Worm (Caenorhabditis elegans) whole organism, L1 larva: ENCODE measurements around the gene F09G8.7.

Source experiments
- C16A3.4 ChIP-seq: fragments of 150-350 bp; optimal IDR thresholded peaks from 2 replicates; lab custom pipeline; 2014; ENCODE audit warnings: missing biosample characterization, missing genetic modification characterization
- C34B4.2 ChIP-seq: sonication (generic microtip); optimal IDR thresholded peaks from 2 replicates; lab custom pipeline; 2017; ENCODE audit warnings: mild to moderate bottlenecking, missing genetic modification characterization, missing compliant biosample characterization
- aha-1 ChIP-seq: fragments of 150-350 bp; optimal IDR thresholded peaks from 2 replicates; lab custom pipeline; 2014; ENCODE audit warnings: missing biosample characterization, missing genetic modification characterization
- blmp-1 ChIP-seq: fragments of 150-350 bp; optimal IDR thresholded peaks from 2 replicates; lab custom pipeline; 2014; ENCODE audit warnings: missing biosample characterization, missing genetic modification characterization
- ceh-82 ChIP-seq, 3 experiments: fragments of 150-350 bp in 1 of 3; sonication (generic microtip) in 2 of 3; optimal IDR thresholded peaks; 2 replicates each; lab custom pipeline; 2014 to 2017; ENCODE audit warnings: missing biosample characterization in 3 of 3, missing genetic modification characterization in 3 of 3
- ceh-90 ChIP-seq: sonication (generic microtip); optimal IDR thresholded peaks from 2 replicates; lab custom pipeline; 2016; ENCODE audit warnings: missing genetic modification characterization, missing compliant biosample characterization
- ces-1 ChIP-seq: fragments of 150-350 bp; optimal IDR thresholded peaks from 2 replicates; lab custom pipeline; 2014; ENCODE audit warnings: missing biosample characterization, missing genetic modification reagents, missing genetic modification characterization
- dpl-1 ChIP-seq, 3 experiments: fragments of 150-350 bp in 2 of 3; sonication (generic microtip) in 1 of 3; optimal IDR thresholded peaks; 2 replicates each; lab custom pipeline; 2014 to 2017; ENCODE audit warnings: missing biosample characterization in 3 of 3, missing genetic modification characterization in 3 of 3, missing genetic modification reagents in 3 of 3
- efl-1 ChIP-seq, 4 experiments: fragments of 150-350 bp; optimal IDR thresholded peaks in 3 of 4; peaks in 1 of 4; 1 replicate in 1 of 4; 2 replicates in 3 of 4; lab custom pipeline; 2014; ENCODE audit warnings: missing biosample characterization in 2 of 4, missing genetic modification characterization in 2 of 4, missing genetic modification reagents in 2 of 4
- efl-3 ChIP-seq: fragments of 200-800 bp; sonication (Bioruptor generic); optimal IDR thresholded peaks from 2 replicates; lab custom pipeline; 2018; ENCODE audit warnings: mild to moderate bottlenecking, missing genetic modification characterization, missing compliant biosample characterization
- elt-3 ChIP-seq, 6 experiments: fragments of 150-350 bp in 1 of 6; sonication (generic microtip); optimal IDR thresholded peaks; 2 replicates each; lab custom pipeline; 2017 to 2018; ENCODE audit warnings: missing biosample characterization in 6 of 6, missing genetic modification characterization in 6 of 6, inconsistent platforms in 1 of 6
- ets-5 ChIP-seq: fragments of 200-800 bp; sonication (Bioruptor generic); IDR thresholded peaks from 2 replicates; pipeline ENCODE4 v1.3.6; 2022; ENCODE audit warnings: missing genetic modification characterization, missing compliant biosample characterization
- fkh-10 ChIP-seq: sonication (generic microtip); optimal IDR thresholded peaks from 2 replicates; lab custom pipeline; 2017; ENCODE audit warnings: missing biosample characterization, missing genetic modification reagents, missing genetic modification characterization
- fkh-4 ChIP-seq: sonication (generic microtip); optimal IDR thresholded peaks from 2 replicates; lab custom pipeline; 2016; ENCODE audit warnings: missing compliant biosample characterization, missing genetic modification characterization, borderline replicate concordance
- grh-1 ChIP-seq: fragments of 200-800 bp; sonication (Bioruptor generic); IDR thresholded peaks from 2 replicates; pipeline ENCODE4 v1.3.6; 2022; ENCODE audit warnings: missing genetic modification reagents, missing genetic modification characterization, missing compliant biosample characterization
- hlh-4 ChIP-seq: sonication (generic microtip); optimal IDR thresholded peaks from 2 replicates; lab custom pipeline; 2016; ENCODE audit warnings: mild to moderate bottlenecking, missing genetic modification characterization, missing compliant biosample characterization
- hpl-2 ChIP-seq: fragments of 150-350 bp; optimal IDR thresholded peaks from 2 replicates; lab custom pipeline; 2014; ENCODE audit warnings: missing biosample characterization, missing genetic modification reagents, missing genetic modification characterization
- irx-1 ChIP-seq: sonication (generic microtip); optimal IDR thresholded peaks from 2 replicates; lab custom pipeline; 2016; ENCODE audit warnings: missing genetic modification characterization, missing compliant biosample characterization
- lin-14 ChIP-seq: fragments of 200-800 bp; sonication (Bioruptor generic); optimal IDR thresholded peaks from 2 replicates; lab custom pipeline; 2018; ENCODE audit warnings: mild to moderate bottlenecking, missing genetic modification characterization, moderate library complexity, missing compliant biosample characterization
- lin-15B ChIP-seq: fragments of 150-350 bp; sonication (generic microtip); optimal IDR thresholded peaks from 3 replicates; lab custom pipeline; 2014; ENCODE audit warnings: missing biosample characterization, missing genetic modification characterization
- lin-35 ChIP-seq, 2 experiments: fragments of 150-350 bp; optimal IDR thresholded peaks; 2 replicates each; lab custom pipeline; 2014; ENCODE audit warnings: missing biosample characterization in 2 of 2, missing genetic modification characterization in 2 of 2, missing genetic modification reagents in 2 of 2
- lin-39 ChIP-seq: fragments of 150-350 bp; optimal IDR thresholded peaks from 2 replicates; lab custom pipeline; 2014; ENCODE audit warnings: missing biosample characterization, missing genetic modification reagents, missing genetic modification characterization
- lir-3 ChIP-seq: sonication (generic microtip); optimal IDR thresholded peaks from 2 replicates; lab custom pipeline; 2016; ENCODE audit warnings: mild to moderate bottlenecking, missing genetic modification characterization, moderate library complexity, missing compliant biosample characterization; ENCODE audit not compliant: poor library complexity
- lsy-2 ChIP-seq, 2 experiments: fragments of 150-350 bp; optimal IDR thresholded peaks; 2 replicates each; lab custom pipeline; 2014; ENCODE audit warnings: missing biosample characterization in 2 of 2, missing genetic modification characterization in 2 of 2
- mef-2 ChIP-seq: fragments of 150-350 bp; optimal IDR thresholded peaks from 2 replicates; lab custom pipeline; 2014; ENCODE audit warnings: missing biosample characterization, missing genetic modification characterization
- mep-1 ChIP-seq: fragments of 150-350 bp; optimal IDR thresholded peaks from 2 replicates; lab custom pipeline; 2014; ENCODE audit warnings: missing biosample characterization, missing genetic modification characterization
- nhr-12 ChIP-seq: sonication (generic microtip); optimal IDR thresholded peaks from 2 replicates; lab custom pipeline; 2017; ENCODE audit warnings: missing biosample characterization, missing genetic modification characterization
- nhr-237 ChIP-seq: fragments of 150-350 bp; optimal IDR thresholded peaks from 2 replicates; lab custom pipeline; 2014; ENCODE audit warnings: missing biosample characterization, missing genetic modification characterization
- nhr-28 ChIP-seq: fragments of 150-350 bp; optimal IDR thresholded peaks from 2 replicates; lab custom pipeline; 2014; ENCODE audit warnings: missing biosample characterization, missing genetic modification characterization
- nhr-85 ChIP-seq: sonication (generic microtip); peaks from one replicate; lab custom pipeline; 2016; ENCODE audit warnings: missing genetic modification characterization, inconsistent platforms, missing compliant biosample characterization
- pax-3 ChIP-seq: fragments of 200-800 bp; sonication (Bioruptor generic); optimal IDR thresholded peaks from 2 replicates; lab custom pipeline; 2018; ENCODE audit warnings: mild to moderate bottlenecking, missing genetic modification characterization, moderate library complexity, missing compliant biosample characterization
- pqm-1 ChIP-seq: sonication (generic microtip); optimal IDR thresholded peaks from 3 replicates; lab custom pipeline; 2017; ENCODE audit warnings: missing biosample characterization, missing genetic modification characterization
- rnt-1 ChIP-seq: sonication (generic microtip); optimal IDR thresholded peaks from 2 replicates; lab custom pipeline; 2016; ENCODE audit warnings: mild to moderate bottlenecking, missing genetic modification characterization, moderate library complexity, missing compliant biosample characterization
- skn-1 ChIP-seq: fragments of 150-350 bp; optimal IDR thresholded peaks from 2 replicates; lab custom pipeline; 2014; ENCODE audit warnings: missing biosample characterization, missing genetic modification characterization
- snpc-4 ChIP-seq: fragments of 150-350 bp; optimal IDR thresholded peaks from 2 replicates; lab custom pipeline; 2014; ENCODE audit warnings: missing biosample characterization, missing genetic modification characterization
- snu-23 ChIP-seq: sonication (generic microtip); optimal IDR thresholded peaks from 2 replicates; lab custom pipeline; 2016; ENCODE audit warnings: missing genetic modification characterization, missing compliant biosample characterization
- sox-4 ChIP-seq: sonication (generic microtip); optimal IDR thresholded peaks from 2 replicates; lab custom pipeline; 2016; ENCODE audit warnings: missing genetic modification characterization, missing compliant biosample characterization
- sptf-1 ChIP-seq: fragments of 150-350 bp; optimal IDR thresholded peaks from 2 replicates; lab custom pipeline; 2014; ENCODE audit warnings: missing biosample characterization, missing genetic modification characterization
- tbx-2 ChIP-seq: sonication (generic microtip); optimal IDR thresholded peaks from 2 replicates; lab custom pipeline; 2016; ENCODE audit warnings: missing genetic modification characterization, missing compliant biosample characterization
- tlp-1 ChIP-seq: fragments of 150-350 bp; optimal IDR thresholded peaks from 2 replicates; lab custom pipeline; 2014; ENCODE audit warnings: missing biosample characterization, missing genetic modification characterization
- unc-62 ChIP-seq: fragments of 150-350 bp; optimal IDR thresholded peaks from 2 replicates; lab custom pipeline; 2014; ENCODE audit warnings: missing biosample characterization, missing genetic modification reagents, missing genetic modification characterization
- vab-15 ChIP-seq: sonication (generic microtip); optimal IDR thresholded peaks from 2 replicates; lab custom pipeline; 2017; ENCODE audit warnings: missing genotype, mild to moderate bottlenecking, missing genetic modification characterization, missing compliant biosample characterization
- xbp-1 ChIP-seq: sonication (generic microtip); optimal IDR thresholded peaks from 2 replicates; lab custom pipeline; 2016; ENCODE audit warnings: missing genetic modification characterization, missing compliant biosample characterization
- zip-4 ChIP-seq: fragments of 200-800 bp; sonication (Bioruptor generic); optimal IDR thresholded peaks from 2 replicates; lab custom pipeline; 2018; ENCODE audit warnings: mild to moderate bottlenecking, missing genetic modification characterization, moderate library complexity, missing compliant biosample characterization
- ztf-11 ChIP-seq, 2 experiments: sonication (generic microtip); optimal IDR thresholded peaks; 2 replicates each; lab custom pipeline; 2016 to 2017; ENCODE audit warnings: missing genetic modification characterization in 2 of 2, missing biosample characterization in 1 of 2, missing compliant biosample characterization in 1 of 2

F09G8.7 gene

ce11 chrIII:8268296-8268695 is at the start of gene F09G8.7, which contains the start of gene crn-7:
TSS of gene F09G8.7 (minus strand) at chrIII:8268355.
TSS of gene crn-7 (plus strand) at chrIII:8268531.
- TF ChIP-seq mep-1 (tag; lab: Kevin White, UChicago) (no peak), zip-4 (no peak), lin-39 (tag; lab: Kevin White, UChicago) (no peak), lir-3 (tag; lab: Kevin White, UChicago) (peak; percentile 24), ztf-11 (tag; optimal IDR thresholded peaks at IDR 0.05; lab: Kevin White, UChicago) (no peak), efl-1 (optimal IDR thresholded peaks at IDR 0.05; lab: Kevin White, UChicago) (peak; percentile 32 to 36), efl-1 (GFP tag; optimal IDR thresholded peaks at IDR 0.05 in 1 of 2; lab: Kevin White, UChicago) (peak in 1 of 2 experiments; percentile 17), elt-3 (tag; optimal IDR thresholded peaks at IDR 0.05; lab: Kevin White, UChicago) (no peak), sptf-1 (tag; lab: Kevin White, UChicago) (no peak), lsy-2 (tag; optimal IDR thresholded peaks at IDR 0.05; lab: Kevin White, UChicago) (peak in 1 of 2 experiments; percentile 55), hpl-2 (GFP tag; lab: Kevin White, UChicago) (no peak), skn-1 (peak; percentile 25), lin-15B (tag; lab: Kevin White, UChicago) (peak; percentile 15), lin-35 (GFP tag; optimal IDR thresholded peaks at IDR 0.05; lab: Kevin White, UChicago) (peak; percentile 23 to 31), rnt-1 (tag; lab: Kevin White, UChicago) (peak; percentile 45), snu-23 (GFP tag; lab: Kevin White, UChicago) (peak; percentile 33), tbx-2 (tag; lab: Kevin White, UChicago) (no peak), blmp-1 (tag; lab: Kevin White, UChicago) (peak; percentile 46), aha-1 (tag; lab: Kevin White, UChicago) (no peak), unc-62 (no peak), irx-1 (tag; lab: Kevin White, UChicago) (no peak), nhr-237 (no peak), snpc-4 (tag; lab: Kevin White, UChicago) (no peak), ceh-82 (tag; optimal IDR thresholded peaks at IDR 0.05; lab: Kevin White, UChicago) (peak in 1 of 3 experiments; percentile 31), nhr-12 (tag; lab: Kevin White, UChicago) (no peak), xbp-1 (tag; lab: Kevin White, UChicago) (no peak), pax-3 (tag; lab: Kevin White, UChicago) (no peak), dpl-1 (GFP tag; optimal IDR thresholded peaks at IDR 0.05; lab: Kevin White, UChicago) (peak in 2 of 3 experiments; percentile 36 to 44)

- TF ChIP-seq mef-2 (tag; lab: Kevin White, UChicago) (no peak), C34B4.2 (tag; lab: Kevin White, UChicago) (no peak), lin-35 (GFP tag; optimal IDR thresholded peaks at IDR 0.05; lab: Kevin White, UChicago) (no peak)
Observed at ce11 chrIII:8312393-8312792, 44.2 kb upstream of the F09G8.7 start, which contains the start of gene F10E9.2. TSS of gene F10E9.2 (plus strand) at chrIII:8312693.

ce11 chrIII:8310239-8311057 is 42.3 kb upstream of the F09G8.7 start, which contains the start of gene F10E9.3:
TSS of gene F10E9.3 (plus strand) at chrIII:8311007.
- TF ChIP-seq pax-3 (tag; lab: Kevin White, UChicago) = no peak
- TF ChIP-seq sox-4 = no peak
- peak; percentile 50 for TF ChIP-seq blmp-1 (tag; lab: Kevin White, UChicago)
- TF ChIP-seq mef-2 (tag; lab: Kevin White, UChicago) = no peak
- TF ChIP-seq C16A3.4 (tag; lab: Kevin White, UChicago) = peak; percentile 3
- TF ChIP-seq ceh-90 (tag; lab: Kevin White, UChicago) = no peak
- TF ChIP-seq fkh-4 (tag; lab: Kevin White, UChicago) = no peak
- no peak for TF ChIP-seq efl-3 (GFP tag; lab: Kevin White, UChicago)
- peak; percentile 21 for TF ChIP-seq skn-1
- no peak for TF ChIP-seq ets-5
- TF ChIP-seq xbp-1 (tag; lab: Kevin White, UChicago) = no peak
- peak in 2 of 3 experiments; percentile 36 to 55 for TF ChIP-seq dpl-1 (GFP tag; optimal IDR thresholded peaks at IDR 0.05; lab: Kevin White, UChicago)
- no peak for TF ChIP-seq lir-3 (tag; lab: Kevin White, UChicago)
- TF ChIP-seq lin-14 (GFP tag; lab: Kevin White, UChicago) = no peak
- TF ChIP-seq C34B4.2 (tag; lab: Kevin White, UChicago) = no peak
- no peak for TF ChIP-seq grh-1 (GFP tag; lab: Robert Waterston, UW)
- TF ChIP-seq nhr-85 = peak; percentile 78
- no peak for TF ChIP-seq nhr-28
- no peak for TF ChIP-seq fkh-10
- TF ChIP-seq ces-1 = no peak
- peak; percentile 23 for TF ChIP-seq snu-23 (GFP tag; lab: Kevin White, UChicago)
- TF ChIP-seq lin-35 (GFP tag; optimal IDR thresholded peaks at IDR 0.05; lab: Kevin White, UChicago) = peak; percentile 3 to 72
- TF ChIP-seq ztf-11 (tag; optimal IDR thresholded peaks at IDR 0.05; lab: Kevin White, UChicago) = no peak
- no peak for TF ChIP-seq pqm-1 (tag; lab: Kevin White, UChicago)
- TF ChIP-seq tlp-1 (tag; lab: Kevin White, UChicago) = no peak
- no peak for TF ChIP-seq vab-15 (tag; lab: Kevin White, UChicago)
- TF ChIP-seq hlh-4 (tag; lab: Kevin White, UChicago) = no peak
- no peak for TF ChIP-seq hpl-2 (GFP tag; lab: Kevin White, UChicago)
